Worm (Caenorhabditis elegans) whole organism, L3 larva: Measurements from ENCODE around the gene Y71H2AM.3.

Source experiments
- elt-3 ChIP-seq, 3 experiments: fragments of 150-350 bp in 1 of 3; sonication (generic microtip) in 2 of 3; optimal IDR thresholded peaks; 2 replicates in 2 of 3; 4 replicates in 1 of 3; lab custom pipeline; 2014 to 2017; ENCODE audit warnings: missing biosample characterization in 3 of 3, missing genetic modification characterization in 3 of 3
- hmg-11 ChIP-seq: sonication (generic microtip); optimal IDR thresholded peaks from 2 replicates; lab custom pipeline; 2016; ENCODE audit warnings: missing genetic modification characterization, missing compliant biosample characterization

- no peak for TF ChIP-seq elt-3 (tag; optimal IDR thresholded peaks at IDR 0.05; lab: Kevin White, UChicago)
- no peak for TF ChIP-seq hmg-11 (tag; lab: Kevin White, UChicago)
Observed at ce11 chrIII:2832483-2832882, 27.3 kb downstream of the Y71H2AM.3 start, which contains the start of gene Y71H2AM.29.
